Worm (Caenorhabditis elegans): ENCODE data around the gene T24A6.17.

The T24A6.17 gene

DNA sequence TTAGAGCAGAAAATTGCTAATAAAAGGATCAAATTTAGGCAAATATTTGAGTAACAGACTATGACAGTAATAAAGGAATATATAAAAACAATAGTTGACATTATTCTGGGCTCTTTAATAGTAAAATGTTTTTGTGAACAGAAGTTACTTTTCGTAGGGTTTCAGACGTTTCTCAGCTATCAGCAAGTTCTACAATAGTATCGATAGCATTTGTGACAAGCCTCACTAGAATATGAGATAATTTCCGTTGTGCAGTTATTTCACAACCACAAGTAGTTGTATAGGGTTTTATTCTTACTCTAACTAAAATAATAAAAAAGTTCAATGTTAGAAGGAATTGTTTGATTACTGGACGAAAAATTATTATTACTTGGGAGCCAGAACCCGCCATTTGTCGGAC lies 17.7 kb downstream of the T24A6.17 start, which contains the start of gene srbc-68:
srbc-68 (minus strand) TSS at position 101 of the 400 bp plus-strand sequence.
- no peak for TF ChIP-seq M03D4.4 (tag; optimal IDR thresholded peaks at IDR 0.05)
- TF ChIP-seq bed-3 (GFP tag; optimal IDR thresholded peaks at IDR 0.05), result no peak
- TF ChIP-seq nhr-28 (tag; optimal IDR thresholded peaks at IDR 0.05), result no peak
- no peak for TF ChIP-seq unc-39 (tag; optimal IDR thresholded peaks at IDR 0.05)
- no peak for TF ChIP-seq unc-120 (tag; optimal IDR thresholded peaks at IDR 0.05; ENCODE audit: poor library complexity, severe bottlenecking)
- no peak for TF ChIP-seq ceh-83 (GFP tag; optimal IDR thresholded peaks at IDR 0.05)
- TF ChIP-seq flh-1 (GFP tag; optimal IDR thresholded peaks at IDR 0.05), result no peak
- TF ChIP-seq mab-5 (tag; optimal IDR thresholded peaks at IDR 0.05), result no peak
- no peak for TF ChIP-seq lsy-2 (tag; optimal IDR thresholded peaks at IDR 0.05)
- TF ChIP-seq elt-1 (tag; optimal IDR thresholded peaks at IDR 0.05; ENCODE audit: borderline replicate concordance, insufficient read depth), result no peak
- no peak for TF ChIP-seq ceh-39 (tag; optimal IDR thresholded peaks at IDR 0.05)
- TF ChIP-seq nhr-237 (tag; optimal IDR thresholded peaks at IDR 0.05), result no peak
- TF ChIP-seq zip-8 (tag; optimal IDR thresholded peaks at IDR 0.05), result no peak
- no peak for TF ChIP-seq ztf-11 (tag; optimal IDR thresholded peaks at IDR 0.05)
- TF ChIP-seq ces-1 (GFP tag; optimal IDR thresholded peaks at IDR 0.05), result no peak
- no peak for TF ChIP-seq nhr-12 (tag; optimal IDR thresholded peaks at IDR 0.05)

ce11 chrV:3543344-3543743 lies 20.9 kb downstream of the T24A6.17 start, which contains the start of gene nhr-222:
nhr-222 (minus strand) TSS chrV:3543444.
- TF ChIP-seq nhr-76 (tag; optimal IDR thresholded peaks at IDR 0.05) (no peak), mab-5 (tag; optimal IDR thresholded peaks at IDR 0.05) (no peak), nhr-237 (tag; optimal IDR thresholded peaks at IDR 0.05) (no peak), ceh-39 (tag; optimal IDR thresholded peaks at IDR 0.05) (no peak)

- TF ChIP-seq nhr-237 (tag; optimal IDR thresholded peaks at IDR 0.05) (no peak), pha-4 (tag; optimal IDR thresholded peaks at IDR 0.05) (no peak), unc-39 (tag; optimal IDR thresholded peaks at IDR 0.05) (no peak), mls-2 (tag; optimal IDR thresholded peaks at IDR 0.05) (no peak)
These were observed 23.1 kb downstream of the T24A6.17 start, which contains the start of gene srbc-67 for ce11 chrV:3541117-3541516. srbc-67 (minus strand) TSS chrV:3541217.

- TF ChIP-seq cnd-1 (tag; optimal IDR thresholded peaks at IDR 0.05) (no peak), flh-1 (GFP tag; optimal IDR thresholded peaks at IDR 0.05) (no peak)
These were observed 25.9 kb downstream of the T24A6.17 start, which contains the start of gene nhr-93 for ce11 chrV:3538307-3538706. nhr-93 (minus strand) TSS chrV:3538407.

DNA sequence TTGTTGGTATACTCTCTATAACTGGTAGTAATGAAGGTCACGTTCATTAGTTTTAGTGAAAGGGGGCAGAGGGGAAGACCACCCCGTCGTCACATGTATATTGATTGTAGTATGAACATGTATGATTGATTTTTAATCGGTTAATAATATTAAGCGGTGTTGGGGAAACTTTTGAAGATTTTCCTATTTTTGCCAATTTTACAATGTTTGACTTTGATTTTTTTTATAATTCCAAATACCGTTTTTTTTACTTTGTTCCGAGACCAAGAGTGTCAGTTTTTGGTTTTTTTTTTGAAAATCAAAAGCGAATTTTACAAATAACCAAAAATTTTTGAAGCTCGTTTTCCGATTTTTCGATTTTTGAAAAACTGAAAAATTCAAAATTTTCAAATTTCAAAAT lies 29.0 kb downstream of the T24A6.17 start, which contains the start of gene nhr-221:
nhr-221 (minus strand) TSS at position 101 of the 400 bp plus-strand sequence.
- TF ChIP-seq sptf-1 (tag; optimal IDR thresholded peaks at IDR 0.05) (no peak), sem-2 (GFP tag; optimal IDR thresholded peaks at IDR 0.05) (no peak), unc-62 (GFP tag; optimal IDR thresholded peaks at IDR 0.05) (no peak), ceh-39 (tag; optimal IDR thresholded peaks at IDR 0.05) (no peak), M03D4.4 (tag; optimal IDR thresholded peaks at IDR 0.05) (no peak), elt-3 (tag; optimal IDR thresholded peaks at IDR 0.05) (no peak), unc-120 (tag; optimal IDR thresholded peaks at IDR 0.05; ENCODE audit: poor library complexity, severe bottlenecking) (no peak), blmp-1 (tag; optimal IDR thresholded peaks at IDR 0.05) (no peak), nhr-12 (tag; optimal IDR thresholded peaks at IDR 0.05) (no peak), cnd-1 (tag; optimal IDR thresholded peaks at IDR 0.05) (no peak), pha-4 (tag; optimal IDR thresholded peaks at IDR 0.05) (no peak), zip-8 (tag; optimal IDR thresholded peaks at IDR 0.05) (no peak), hlh-1 (tag; optimal IDR thresholded peaks at IDR 0.05) (no peak), nhr-237 (tag; optimal IDR thresholded peaks at IDR 0.05) (no peak)

DNA sequence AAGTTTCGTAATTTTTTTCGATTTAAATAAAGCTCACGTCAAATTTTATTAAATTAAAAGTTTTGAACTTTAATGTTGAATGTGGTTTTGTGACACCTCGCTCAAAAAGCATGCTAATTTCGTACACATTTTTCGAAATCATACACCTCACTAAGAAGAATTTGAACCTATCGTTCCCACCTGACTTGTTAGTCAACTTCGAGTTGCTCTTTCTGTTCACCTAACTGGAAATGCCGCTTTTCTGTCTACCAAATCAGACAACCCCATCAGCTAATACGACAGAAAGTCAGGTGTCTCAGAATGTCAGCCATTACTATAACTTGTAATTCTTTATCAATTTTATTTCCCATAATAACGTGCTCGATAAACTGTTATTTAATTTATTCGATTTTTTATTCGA lies 33.8 kb downstream of the T24A6.17 start, which contains the start of gene srbc-66:
srbc-66 (plus strand) TSS at position 301 of the 400 bp plus-strand sequence.
- TF ChIP-seq ces-1 (GFP tag; optimal IDR thresholded peaks at IDR 0.05), result no peak
- TF ChIP-seq nhr-237 (tag; optimal IDR thresholded peaks at IDR 0.05), result no peak
- no peak for TF ChIP-seq nhr-28 (tag; optimal IDR thresholded peaks at IDR 0.05)
- TF ChIP-seq unc-120 (tag; optimal IDR thresholded peaks at IDR 0.05; ENCODE audit: poor library complexity, severe bottlenecking), result no peak
- TF ChIP-seq elt-1 (tag; optimal IDR thresholded peaks at IDR 0.05; ENCODE audit: borderline replicate concordance, insufficient read depth), result no peak
- no peak for TF ChIP-seq cnd-1 (tag; optimal IDR thresholded peaks at IDR 0.05)
- TF ChIP-seq lin-13 (tag; optimal IDR thresholded peaks at IDR 0.05), result no peak
- no peak for TF ChIP-seq ham-2 (GFP tag; optimal IDR thresholded peaks at IDR 0.05)

Data from whole organism, mixed stage, embryonic.